Worm (Caenorhabditis elegans): ENCODE data around the gene C16D2.3.

Gene C16D2.3

DNA sequence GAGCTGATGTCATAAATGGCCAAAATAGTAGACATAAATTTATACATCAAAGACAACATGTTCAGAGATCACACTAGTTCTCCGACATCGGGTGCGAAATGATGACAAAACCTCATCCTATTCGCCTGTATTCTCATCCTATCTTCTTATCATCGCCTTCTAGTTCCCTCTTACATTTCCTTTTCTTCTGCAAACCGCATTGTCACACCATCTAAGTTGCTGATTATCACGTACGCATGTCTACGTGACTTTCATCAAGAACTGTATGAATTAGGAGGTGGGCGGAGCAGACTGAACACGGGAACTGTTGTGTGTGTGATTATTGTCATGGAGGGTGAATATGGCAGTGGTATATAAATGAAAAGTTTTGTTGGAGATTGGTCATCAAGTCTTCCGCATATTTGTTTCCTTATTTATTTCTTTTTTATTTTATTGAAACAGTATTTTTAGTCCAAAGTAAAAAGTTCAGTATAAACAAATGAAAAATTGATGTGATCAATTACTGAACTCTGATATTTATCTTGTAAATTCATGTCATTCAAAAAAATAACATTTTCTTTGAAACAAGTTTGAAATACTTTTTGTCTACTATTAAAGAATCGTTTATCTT, 22.4 kb downstream of the C16D2.3 start (continued):
- TF ChIP-seq nhr-11 (tag; optimal IDR thresholded peaks at IDR 0.05) (no peak), vab-7 (GFP tag; IDR thresholded peaks at IDR 0.05) (no peak), madf-9 (GFP tag; conservative IDR thresholded peaks at IDR 0.05) (no peak), snpc-1.2 (GFP tag; IDR thresholded peaks at IDR 0.05) (no peak), attf-4 (tag; optimal IDR thresholded peaks at IDR 0.05) (no peak), php-3 (GFP tag; IDR thresholded peaks at IDR 0.05) (0 out of 2 replicates have a peak, but pooled peaks have one; percentile 29), T26A8.4 (GFP tag; IDR thresholded peaks at IDR 0.05) (no peak), mxl-2 (GFP tag; conservative IDR thresholded peaks at IDR 0.05) (no peak), saeg-2 (GFP tag; IDR thresholded peaks at IDR 0.05) (no peak), dmd-6 (GFP tag; IDR thresholded peaks at IDR 0.05) (peak; percentile 89), aly-2 (tag; optimal IDR thresholded peaks at IDR 0.05) (no peak), mdl-1 (tag; optimal IDR thresholded peaks at IDR 0.05) (peak in 1 of 2 experiments; percentile 79), F44E2.7 (GFP tag; IDR thresholded peaks at IDR 0.05) (no peak), tag-97 (GFP tag; IDR thresholded peaks at IDR 0.05) (no peak), ceh-20 (GFP tag; IDR thresholded peaks at IDR 0.05) (no peak), zag-1 (tag; optimal IDR thresholded peaks at IDR 0.05) (no peak), unc-130 (GFP tag; optimal IDR thresholded peaks at IDR 0.05) (no peak), unc-62 (GFP tag; optimal IDR thresholded peaks at IDR 0.05 in 1 of 2) (peak in 1 of 2 experiments; percentile 62), unc-62 (tag; optimal IDR thresholded peaks at IDR 0.05) (no peak), nhr-28 (tag; optimal IDR thresholded peaks at IDR 0.05) (peak; percentile 84), lsy-2 (tag; optimal IDR thresholded peaks at IDR 0.05) (peak in 1 of 2 experiments; percentile 34), lim-7 (GFP tag; IDR thresholded peaks at IDR 0.05) (no peak), lin-38 (GFP tag; IDR thresholded peaks at IDR 0.05) (no peak), dpl-1 (GFP tag; optimal IDR thresholded peaks at IDR 0.05) (no peak), tra-1 (GFP tag; IDR thresholded peaks at IDR 0.05) (peak; percentile 54; the same call in 1 of the 2 replicates), daf-16 (GFP tag; optimal IDR thresholded peaks at IDR 0.05) (no peak), daf-16 (tag; optimal IDR thresholded peaks at IDR 0.05) (peak; percentile 43), T20F7.1 (GFP tag; optimal IDR thresholded peaks at IDR 0.05) (no peak), F10B5.3 (tag; optimal IDR thresholded peaks at IDR 0.05) (no peak), skn-1 (tag; optimal IDR thresholded peaks at IDR 0.05) (no peak), ctbp-1 (GFP tag; IDR thresholded peaks at IDR 0.05) (no peak), ZK337.2 (GFP tag; IDR thresholded peaks at IDR 0.05) (no peak), set-16 (GFP tag; IDR thresholded peaks at IDR 0.05) (no peak), zfp-3 (GFP tag; conservative IDR thresholded peaks at IDR 0.05) (no peak), madf-5 (GFP tag; IDR thresholded peaks at IDR 0.05) (no peak), dve-1 (tag; optimal IDR thresholded peaks at IDR 0.05; ENCODE audit: insufficient read depth) (peak; percentile 77), nhr-25 (tag; optimal IDR thresholded peaks at IDR 0.05; ENCODE audit: borderline replicate concordance, insufficient read depth) (no peak), hlh-11 (tag; optimal IDR thresholded peaks at IDR 0.05) (peak; percentile 81), aha-1 (tag) (peak; percentile 100), ztf-11 (tag; optimal IDR thresholded peaks at IDR 0.05) (no peak), F37D6.2 (tag; optimal IDR thresholded peaks at IDR 0.05) (no peak), ceh-62 (tag; optimal IDR thresholded peaks at IDR 0.05) (no peak), dmd-9 (GFP tag; IDR thresholded peaks at IDR 0.05) (no peak), zip-11 (GFP tag; IDR thresholded peaks at IDR 0.05) (no peak), unc-39 (tag; optimal IDR thresholded peaks at IDR 0.05) (no peak), ama-1 (optimal IDR thresholded peaks at IDR 0.05) (no peak), nhr-6 (tag; optimal IDR thresholded peaks at IDR 0.05) (peak; percentile 15), hlh-30 (tag; optimal IDR thresholded peaks at IDR 0.05; ENCODE audit: insufficient read depth) (peak; percentile 75), daf-8 (GFP tag; IDR thresholded peaks at IDR 0.05) (no peak), nhr-77 (tag; optimal IDR thresholded peaks at IDR 0.05) (no peak), fos-1 (tag; optimal IDR thresholded peaks at IDR 0.05) (no peak), nhr-102 (tag; optimal IDR thresholded peaks at IDR 0.05) (peak; percentile 27)
